Fruit fly (Drosophila melanogaster) whole organism, embryonic: ENCODE results near the gene ND-B18.
A peak's percentile ranks its signal among the peaks of the same experiment; 100 is the strongest.

Experiments
- Ada2b ChIP-seq: fragments of 200-800 bp; sonication (Bioruptor generic); IDR thresholded peaks from 2 replicates; pipeline ENCODE4 v1.3.6; 2022; ENCODE audit warnings: missing biosample characterization, missing genetic modification characterization
- B-H1 ChIP-seq: fragments of 200-800 bp; sonication (Bioruptor generic); IDR thresholded peaks from 3 replicates; pipeline ENCODE4 v1.3.6; 2022; ENCODE audit warnings: missing biosample characterization, missing genetic modification characterization
- B-H2 ChIP-seq: fragments of 200-800 bp; sonication (Bioruptor generic); optimal IDR thresholded peaks from 2 replicates; lab custom pipeline; 2018; ENCODE audit warnings: missing biosample characterization, mild to moderate bottlenecking, missing genetic modification characterization
- BEAF-32 ChIP-seq: fragments of 200-800 bp; sonication (Bioruptor generic); optimal IDR thresholded peaks from 3 replicates; lab custom pipeline; 2017; ENCODE audit warnings: missing biosample characterization, missing genetic modification characterization, mild to moderate bottlenecking, moderate library complexity, missing genetic modification reagents
- CG11093 ChIP-seq: fragments of 200-800 bp; sonication (Bioruptor generic); IDR thresholded peaks from 3 replicates; pipeline ENCODE4 v1.3.6; 2022; ENCODE audit warnings: missing biosample characterization, missing genetic modification characterization
- CG12071 ChIP-seq: fragments of 200-800 bp; sonication (Bioruptor generic); optimal IDR thresholded peaks from 3 replicates; lab custom pipeline; 2018; ENCODE audit warnings: missing biosample characterization, mild to moderate bottlenecking, missing genetic modification characterization
- CG12219 ChIP-seq: fragments of 200-800 bp; sonication (Bioruptor generic); optimal IDR thresholded peaks from 3 replicates; lab custom pipeline; 2018; ENCODE audit warnings: missing biosample characterization, mild to moderate bottlenecking, missing genetic modification characterization
- CG12236 ChIP-seq: fragments of 200-800 bp; sonication (Bioruptor generic); optimal IDR thresholded peaks from 2 replicates; lab custom pipeline; 2016; ENCODE audit warnings: missing biosample characterization, missing genetic modification characterization
- CG12744 ChIP-seq: fragments of 200-800 bp; sonication (Bioruptor generic); optimal IDR thresholded peaks from 2 replicates; lab custom pipeline; 2016; ENCODE audit warnings: missing biosample characterization, missing genetic modification characterization
- CG1647 ChIP-seq: fragments of 200-800 bp; sonication (Bioruptor generic); optimal IDR thresholded peaks from 3 replicates; lab custom pipeline; 2016; ENCODE audit warnings: missing biosample characterization, missing genetic modification characterization
- CG1832 ChIP-seq: fragments of 200-800 bp; sonication (Bioruptor generic); optimal IDR thresholded peaks from 2 replicates; lab custom pipeline; 2017; ENCODE audit warnings: missing biosample characterization, mild to moderate bottlenecking, missing genetic modification characterization, inconsistent platforms
- CG2202 ChIP-seq: fragments of 200-800 bp; sonication (Bioruptor generic); optimal IDR thresholded peaks from 2 replicates; lab custom pipeline; 2018; ENCODE audit warnings: missing biosample characterization, mild to moderate bottlenecking, missing genetic modification characterization
- CG3407 ChIP-seq: fragments of 200-800 bp; sonication (Bioruptor generic); optimal IDR thresholded peaks from 2 replicates; lab custom pipeline; 2018; ENCODE audit warnings: missing biosample characterization, mild to moderate bottlenecking, missing genetic modification characterization
- CG34376 ChIP-seq: fragments of 200-800 bp; sonication (Bioruptor generic); optimal IDR thresholded peaks from 2 replicates; lab custom pipeline; 2018; ENCODE audit warnings: missing biosample characterization, mild to moderate bottlenecking, missing genetic modification characterization
- CG3995 ChIP-seq: fragments of 200-800 bp; sonication (Bioruptor generic); optimal IDR thresholded peaks from 3 replicates; lab custom pipeline; 2016; ENCODE audit warnings: missing biosample characterization, missing genetic modification characterization
- CG4360 ChIP-seq: fragments of 200-800 bp; sonication (Bioruptor generic); IDR thresholded peaks from 2 replicates; pipeline ENCODE4 v1.3.6; 2022; ENCODE audit warnings: missing biosample characterization, missing genetic modification characterization
- CG4424 ChIP-seq: fragments of 200-800 bp; sonication (Bioruptor generic); optimal IDR thresholded peaks from 3 replicates; lab custom pipeline; 2016; ENCODE audit warnings: missing biosample characterization, missing genetic modification characterization
- CG4820 ChIP-seq: fragments of 200-800 bp; sonication (Bioruptor generic); optimal IDR thresholded peaks from 3 replicates; lab custom pipeline; 2016; ENCODE audit warnings: missing biosample characterization, missing genetic modification characterization
- CG6175 ChIP-seq: fragments of 200-800 bp; sonication (Bioruptor generic); IDR thresholded peaks from 3 replicates; pipeline ENCODE4 v1.3.6; 2022; ENCODE audit warnings: missing biosample characterization, missing genetic modification characterization
- CG6272 ChIP-seq: fragments of 200-800 bp; sonication (Bioruptor generic); IDR thresholded peaks from 2 replicates; pipeline ENCODE4 v1.3.6; 2022; ENCODE audit warnings: missing biosample characterization, missing genetic modification characterization
- CG6765 ChIP-seq: fragments of 200-800 bp; sonication (Bioruptor generic); optimal IDR thresholded peaks from 3 replicates; lab custom pipeline; 2017; ENCODE audit warnings: missing biosample characterization, mild to moderate bottlenecking, missing genetic modification characterization
- CG8924 ChIP-seq: fragments of 200-800 bp; optimal IDR thresholded peaks from 3 replicates; lab custom pipeline; 2019; ENCODE audit warnings: missing biosample characterization, mild to moderate bottlenecking, missing genetic modification characterization, moderate library complexity
- CG8944 ChIP-seq: fragments of 200-800 bp; sonication (Bioruptor generic); optimal IDR thresholded peaks from 3 replicates; lab custom pipeline; 2016; ENCODE audit warnings: missing biosample characterization, missing genetic modification characterization
- CHES-1-like ChIP-seq: fragments of 200-800 bp; sonication (Bioruptor generic); optimal IDR thresholded peaks from 2 replicates; lab custom pipeline; 2016; ENCODE audit warnings: missing biosample characterization, missing genetic modification characterization
- CTCF ChIP-seq: fragments of 200-800 bp; sonication (Bioruptor generic); optimal IDR thresholded peaks from 2 replicates; lab custom pipeline; 2017; ENCODE audit warnings: missing biosample characterization, mild to moderate bottlenecking, missing genetic modification characterization, moderate library complexity
- Eip74EF ChIP-seq, 2 experiments: fragments of 200-800 bp in 1 of 2; fragments of >200 bp in 1 of 2; sonication (Bioruptor generic) in 1 of 2; optimal IDR thresholded peaks; 2 replicates each; lab custom pipeline; 2017 to 2019; ENCODE audit warnings: missing biosample characterization in 2 of 2, missing genetic modification characterization in 2 of 2, mild to moderate bottlenecking in 1 of 2, moderate library complexity in 1 of 2
- Elba2 ChIP-seq: fragments of 200-800 bp; sonication (Bioruptor generic); optimal IDR thresholded peaks from 3 replicates; lab custom pipeline; 2016; ENCODE audit warnings: missing biosample characterization, missing genetic modification characterization
- Ets97D ChIP-seq: fragments of 200-800 bp; sonication (Bioruptor generic); optimal IDR thresholded peaks from 3 replicates; lab custom pipeline; 2016; ENCODE audit warnings: missing biosample characterization, missing genetic modification characterization
- HLH4C ChIP-seq: fragments of 200-800 bp; sonication (Bioruptor generic); IDR thresholded peaks from 3 replicates; pipeline ENCODE4 v1.3.6; 2022; ENCODE audit warnings: missing biosample characterization, missing genetic modification characterization; ENCODE audit not compliant: partially characterized antibody
- Hr3 ChIP-seq: fragments of 200-800 bp; sonication (Bioruptor generic); optimal IDR thresholded peaks from 3 replicates; lab custom pipeline; 2016; ENCODE audit warnings: missing biosample characterization, missing genetic modification characterization
- Hr51 ChIP-seq, 2 experiments: fragments of 200-800 bp; sonication (Bioruptor generic); optimal IDR thresholded peaks; 2 replicates in 1 of 2; 3 replicates in 1 of 2; lab custom pipeline; 2016 to 2018; ENCODE audit warnings: missing biosample characterization in 2 of 2, missing genetic modification characterization in 2 of 2, mild to moderate bottlenecking in 1 of 2, moderate library complexity in 1 of 2
- Lhr ChIP-seq: fragments of 200-800 bp; sonication (Bioruptor generic); optimal IDR thresholded peaks from 3 replicates; lab custom pipeline; 2017; ENCODE audit warnings: mild to moderate bottlenecking, missing biosample characterization, missing genetic modification reagents, missing genetic modification characterization
- Sry-δ ChIP-seq: fragments of 200-800 bp; sonication (Bioruptor generic); optimal IDR thresholded peaks from 2 replicates; lab custom pipeline; 2016; ENCODE audit warnings: missing biosample characterization, missing genetic modification characterization
- Usf ChIP-seq: fragments of 200-800 bp; sonication (Bioruptor generic); optimal IDR thresholded peaks from 2 replicates; lab custom pipeline; 2017; ENCODE audit warnings: missing genotype, missing biosample characterization, missing genetic modification characterization
- Xrp1 ChIP-seq: fragments of 200-800 bp; sonication (Bioruptor generic); IDR thresholded peaks from 2 replicates; pipeline ENCODE4 v1.3.6; 2022; ENCODE audit warnings: missing biosample characterization, missing genetic modification characterization
- abd-A ChIP-seq: fragments of 200-800 bp; sonication (Bioruptor generic); optimal IDR thresholded peaks from 3 replicates; lab custom pipeline; 2019; ENCODE audit warnings: missing biosample characterization, mild to moderate bottlenecking, missing genetic modification characterization, moderate library complexity
- al ChIP-seq: fragments of 200-800 bp; sonication (Bioruptor generic); IDR thresholded peaks from 2 replicates; pipeline ENCODE4 v1.3.6; 2022; ENCODE audit warnings: missing biosample characterization, missing genetic modification characterization
- br ChIP-seq: fragments of >200 bp; optimal IDR thresholded peaks from 2 replicates; lab custom pipeline; 2017
- bsh ChIP-seq, 2 experiments: fragments of 200-800 bp; sonication (Bioruptor generic); optimal IDR thresholded peaks; 2 replicates each; lab custom pipeline; 2017 to 2018; ENCODE audit warnings: mild to moderate bottlenecking in 2 of 2, missing biosample characterization in 2 of 2, missing genetic modification characterization in 2 of 2, moderate library complexity in 1 of 2
- dpn ChIP-seq, 2 experiments: fragments of 200-800 bp; sonication (Bioruptor generic); optimal IDR thresholded peaks; 3 replicates each; lab custom pipeline; 2016; ENCODE audit warnings: missing biosample characterization in 2 of 2, missing genetic modification characterization in 2 of 2
- fd64A ChIP-seq: fragments of 200-800 bp; sonication (Bioruptor generic); optimal IDR thresholded peaks from 3 replicates; lab custom pipeline; 2018; ENCODE audit warnings: missing biosample characterization, mild to moderate bottlenecking, missing genetic modification characterization
- fu2 ChIP-seq: fragments of 200-800 bp; sonication (Bioruptor generic); optimal IDR thresholded peaks from 2 replicates; lab custom pipeline; 2016; ENCODE audit warnings: missing biosample characterization, missing genetic modification characterization
- grn ChIP-seq: fragments of 200-800 bp; sonication (Bioruptor generic); optimal IDR thresholded peaks from 3 replicates; lab custom pipeline; 2017; ENCODE audit warnings: missing biosample characterization, missing genetic modification characterization
- insv ChIP-seq, 2 experiments: fragments of 200-800 bp; sonication (Bioruptor generic); optimal IDR thresholded peaks; 3 replicates each; lab custom pipeline; 2016 to 2018; ENCODE audit warnings: missing biosample characterization in 2 of 2, missing genetic modification characterization in 2 of 2
- klu ChIP-seq: fragments of 200-800 bp; sonication (Bioruptor generic); IDR thresholded peaks from 2 replicates; pipeline ENCODE4 v1.3.6; 2022; ENCODE audit warnings: missing biosample characterization, missing genetic modification characterization
- lmd ChIP-seq: fragments of 200-800 bp; sonication (Bioruptor generic); IDR thresholded peaks from 2 replicates; pipeline ENCODE4 v1.3.6; 2022; ENCODE audit warnings: missing biosample characterization, missing genetic modification characterization
- oc ChIP-seq: fragments of 200-800 bp; sonication (Bioruptor generic); optimal IDR thresholded peaks from 2 replicates; lab custom pipeline; 2018; ENCODE audit warnings: missing biosample characterization, mild to moderate bottlenecking, missing genetic modification characterization, moderate library complexity
- onecut ChIP-seq: fragments of 200-800 bp; sonication (Bioruptor generic); IDR thresholded peaks from 2 replicates; pipeline ENCODE4 v1.3.6; 2022; ENCODE audit warnings: missing biosample characterization, missing genetic modification characterization
- scrt ChIP-seq: fragments of 200-800 bp; sonication (Bioruptor generic); optimal IDR thresholded peaks from 2 replicates; lab custom pipeline; 2018; ENCODE audit warnings: missing biosample characterization, mild to moderate bottlenecking, missing genetic modification characterization, moderate library complexity
- sens ChIP-seq: fragments of 200-800 bp; sonication (Bioruptor generic); peaks from one replicate; lab custom pipeline; 2016; ENCODE audit warnings: missing biosample characterization, missing genetic modification characterization
- tx ChIP-seq: fragments of 200-800 bp; sonication (Bioruptor generic); optimal IDR thresholded peaks from 2 replicates; lab custom pipeline; 2016; ENCODE audit warnings: missing biosample characterization, missing genetic modification characterization
- unpg ChIP-seq: fragments of 200-800 bp; sonication (Bioruptor generic); optimal IDR thresholded peaks from 3 replicates; lab custom pipeline; 2018; ENCODE audit warnings: missing biosample characterization, mild to moderate bottlenecking, missing genetic modification characterization, moderate library complexity

ND-B18 gene

dm6 chrX:15021021-15021477 is 42.5 kb upstream of the ND-B18 start (continued):
- TF ChIP-seq fu2 (GFP tag; lab: Kevin White, UChicago) (no peak), HLH4C (GFP tag; lab: Robert Waterston, UW) (no peak), klu (GFP tag; lab: Robert Waterston, UW) (peak; percentile 43; the same call in 1 of the 2 replicates), abd-A (tag; lab: Kevin White, UChicago) (peak; percentile 48), CG3407 (GFP tag; lab: Kevin White, UChicago) (peak; percentile 78), br (lab: Kevin White, UChicago) (no peak), Xrp1 (GFP tag; lab: Robert Waterston, UW) (peak; percentile 93), CG8944 (no peak), al (no peak), CG6272 (GFP tag; lab: Robert Waterston, UW) (peak; percentile 69), scrt (GFP tag; lab: Kevin White, UChicago) (peak; percentile 64), CG4820 (GFP tag; lab: Kevin White, UChicago) (peak; percentile 73), CG4424 (GFP tag; lab: Kevin White, UChicago) (peak; percentile 86), Eip74EF (GFP tag; optimal IDR thresholded peaks at IDR 0.05; lab: Kevin White, UChicago) (peak in 1 of 2 experiments; percentile 88), CG3995 (GFP tag; lab: Kevin White, UChicago) (no peak), CG1832 (GFP tag; lab: Kevin White, UChicago) (peak; percentile 67), Usf (GFP tag; lab: Kevin White, UChicago) (peak; percentile 44), CTCF (GFP tag; lab: Kevin White, UChicago) (no peak), CG12236 (GFP tag; lab: Kevin White, UChicago) (no peak), Hr3 (GFP tag; lab: Kevin White, UChicago) (peak; percentile 88), CG2202 (tag; lab: Kevin White, UChicago) (peak; percentile 88), insv (GFP tag; optimal IDR thresholded peaks at IDR 0.05; lab: Kevin White, UChicago) (no peak), sens (GFP tag; lab: Kevin White, UChicago) (peak; percentile 88), bsh (GFP tag; optimal IDR thresholded peaks at IDR 0.05; lab: Kevin White, UChicago) (peak in 1 of 2 experiments; percentile 97), grn (GFP tag; lab: Kevin White, UChicago) (no peak), BEAF-32 (no peak), CHES-1-like (GFP tag; lab: Kevin White, UChicago) (no peak), Lhr (GFP tag; lab: Kevin White, UChicago) (peak; percentile 66), fd64A (GFP tag; lab: Kevin White, UChicago) (peak; percentile 65), Ets97D (GFP tag; lab: Kevin White, UChicago) (no peak), CG34376 (GFP tag; lab: Kevin White, UChicago) (no peak), CG12744 (GFP tag; lab: Kevin White, UChicago) (no peak), CG6175 (GFP tag; lab: Robert Waterston, UW) (no peak), CG11093 (no peak; the same call in 2 of the 3 replicates), oc (peak; percentile 88), onecut (GFP tag; lab: Robert Waterston, UW) (peak; percentile 58), dpn (GFP tag; optimal IDR thresholded peaks at IDR 0.05; lab: Kevin White, UChicago) (peak in 1 of 2 experiments; percentile 67), Ada2b (peak; percentile 39; the same call in 1 of the 2 replicates), Hr51 (GFP tag; optimal IDR thresholded peaks at IDR 0.05; lab: Kevin White, UChicago) (peak in 1 of 2 experiments; percentile 80), CG12071 (GFP tag; lab: Kevin White, UChicago) (peak; percentile 21), CG6765 (GFP tag; lab: Kevin White, UChicago) (peak; percentile 2), CG1647 (GFP tag; lab: Kevin White, UChicago) (no peak), CG4360 (GFP tag; lab: Robert Waterston, UW) (peak; percentile 51; the same call in 1 of the 2 replicates), CG12219 (GFP tag; lab: Kevin White, UChicago) (peak; percentile 47), tx (GFP tag; lab: Kevin White, UChicago) (no peak), unpg (GFP tag; lab: Kevin White, UChicago) (peak; percentile 90), B-H2 (GFP tag; lab: Kevin White, UChicago) (no peak), lmd (peak; percentile 75), Sry-δ (GFP tag; lab: Kevin White, UChicago) (no peak), B-H1 (peak; percentile 60), CG8924 (tag; lab: Kevin White, UChicago) (peak; percentile 93), Elba2 (GFP tag; lab: Kevin White, UChicago) (no peak)
